Worm (Caenorhabditis elegans) whole organism, L1 larva: Measurements from ENCODE around the gene nhr-91.

Experiments used
- C16A3.4 ChIP-seq: fragments of 150-350 bp; optimal IDR thresholded peaks from 2 replicates; lab custom pipeline; 2014; ENCODE audit warnings: missing biosample characterization, missing genetic modification characterization
- C34B4.2 ChIP-seq: sonication (generic microtip); optimal IDR thresholded peaks from 2 replicates; lab custom pipeline; 2017; ENCODE audit warnings: mild to moderate bottlenecking, missing genetic modification characterization, missing compliant biosample characterization
- aly-2 ChIP-seq: fragments of 150-350 bp; optimal IDR thresholded peaks from 2 replicates; lab custom pipeline; 2014; ENCODE audit warnings: missing biosample characterization, missing genetic modification characterization
- blmp-1 ChIP-seq: fragments of 150-350 bp; optimal IDR thresholded peaks from 2 replicates; lab custom pipeline; 2014; ENCODE audit warnings: missing biosample characterization, missing genetic modification characterization
- ceh-8 ChIP-seq: fragments of 200-800 bp; sonication (Bioruptor generic); optimal IDR thresholded peaks from 2 replicates; lab custom pipeline; 2018; ENCODE audit warnings: mild to moderate bottlenecking, missing genetic modification characterization, moderate library complexity, missing compliant biosample characterization
- ceh-88 ChIP-seq: fragments of 200-800 bp; sonication (Bioruptor generic); IDR thresholded peaks from 2 replicates; pipeline ENCODE4 v1.3.6; 2022; ENCODE audit warnings: missing genetic modification characterization, missing compliant biosample characterization
- dsc-1 ChIP-seq: sonication (generic microtip); optimal IDR thresholded peaks from 2 replicates; lab custom pipeline; 2016; ENCODE audit warnings: mild to moderate bottlenecking, missing genetic modification characterization, missing compliant biosample characterization
- efl-3 ChIP-seq: fragments of 200-800 bp; sonication (Bioruptor generic); optimal IDR thresholded peaks from 2 replicates; lab custom pipeline; 2018; ENCODE audit warnings: mild to moderate bottlenecking, missing genetic modification characterization, missing compliant biosample characterization
- egl-27 ChIP-seq, 2 experiments: fragments of 150-350 bp in 1 of 2; sonication (generic microtip); optimal IDR thresholded peaks; 3 replicates each; lab custom pipeline; 2017 to 2018; ENCODE audit warnings: missing biosample characterization in 2 of 2, missing genetic modification characterization in 2 of 2, missing genetic modification reagents in 2 of 2
- elt-2 ChIP-seq: sonication (generic microtip); optimal IDR thresholded peaks from 2 replicates; lab custom pipeline; 2016; ENCODE audit warnings: missing genetic modification characterization, mild to moderate bottlenecking, inconsistent platforms, missing compliant biosample characterization, missing genetic modification reagents
- elt-3 ChIP-seq, 6 experiments: fragments of 150-350 bp in 1 of 6; sonication (generic microtip); optimal IDR thresholded peaks; 2 replicates each; lab custom pipeline; 2017 to 2018; ENCODE audit warnings: missing biosample characterization in 6 of 6, missing genetic modification characterization in 6 of 6, inconsistent platforms in 1 of 6
- fkh-4 ChIP-seq: sonication (generic microtip); optimal IDR thresholded peaks from 2 replicates; lab custom pipeline; 2016; ENCODE audit warnings: missing compliant biosample characterization, missing genetic modification characterization, borderline replicate concordance
- fos-1 ChIP-seq: fragments of 150-350 bp; optimal IDR thresholded peaks from 2 replicates; lab custom pipeline; 2014; ENCODE audit warnings: missing biosample characterization, missing genetic modification characterization
- irx-1 ChIP-seq: sonication (generic microtip); optimal IDR thresholded peaks from 2 replicates; lab custom pipeline; 2016; ENCODE audit warnings: missing genetic modification characterization, missing compliant biosample characterization
- jun-1 ChIP-seq: fragments of 150-350 bp; optimal IDR thresholded peaks from 2 replicates; lab custom pipeline; 2014; ENCODE audit warnings: missing biosample characterization, missing genetic modification reagents, missing genetic modification characterization
- lin-14 ChIP-seq: fragments of 200-800 bp; sonication (Bioruptor generic); optimal IDR thresholded peaks from 2 replicates; lab custom pipeline; 2018; ENCODE audit warnings: mild to moderate bottlenecking, missing genetic modification characterization, moderate library complexity, missing compliant biosample characterization
- lin-35 ChIP-seq, 2 experiments: fragments of 150-350 bp; optimal IDR thresholded peaks; 2 replicates each; lab custom pipeline; 2014; ENCODE audit warnings: missing biosample characterization in 2 of 2, missing genetic modification characterization in 2 of 2, missing genetic modification reagents in 2 of 2
- lir-3 ChIP-seq: sonication (generic microtip); optimal IDR thresholded peaks from 2 replicates; lab custom pipeline; 2016; ENCODE audit warnings: mild to moderate bottlenecking, missing genetic modification characterization, moderate library complexity, missing compliant biosample characterization; ENCODE audit not compliant: poor library complexity
- lsy-2 ChIP-seq, 2 experiments: fragments of 150-350 bp; optimal IDR thresholded peaks; 2 replicates each; lab custom pipeline; 2014; ENCODE audit warnings: missing biosample characterization in 2 of 2, missing genetic modification characterization in 2 of 2
- mdl-1 ChIP-seq, 2 experiments: fragments of 150-350 bp; optimal IDR thresholded peaks; 2 replicates each; lab custom pipeline; 2014 to 2017; ENCODE audit warnings: missing biosample characterization in 2 of 2, missing genetic modification characterization in 2 of 2, inconsistent platforms in 1 of 2
- mep-1 ChIP-seq: fragments of 150-350 bp; optimal IDR thresholded peaks from 2 replicates; lab custom pipeline; 2014; ENCODE audit warnings: missing biosample characterization, missing genetic modification characterization
- nhr-19 ChIP-seq: fragments of 200-800 bp; sonication (Bioruptor generic); conservative IDR thresholded peaks from 2 replicates; pipeline ENCODE4 v1.3.6; 2022; ENCODE audit warnings: missing genetic modification characterization, missing compliant biosample characterization
- nhr-20 ChIP-seq: sonication (generic microtip); optimal IDR thresholded peaks from 2 replicates; lab custom pipeline; 2016; ENCODE audit warnings: mild to moderate bottlenecking, missing genetic modification characterization, missing compliant biosample characterization
- nhr-47 ChIP-seq: sonication (generic microtip); optimal IDR thresholded peaks from 2 replicates; lab custom pipeline; 2016; ENCODE audit warnings: mild to moderate bottlenecking, missing genetic modification characterization, moderate library complexity, missing compliant biosample characterization
- nhr-71 ChIP-seq: sonication (generic microtip); optimal IDR thresholded peaks from 2 replicates; lab custom pipeline; 2016; ENCODE audit warnings: mild to moderate bottlenecking, missing genetic modification characterization, moderate library complexity, missing compliant biosample characterization
- nhr-77 ChIP-seq: fragments of 150-350 bp; optimal IDR thresholded peaks from 2 replicates; lab custom pipeline; 2014; ENCODE audit warnings: missing biosample characterization, missing genetic modification characterization
- nhr-84 ChIP-seq: sonication (generic microtip); optimal IDR thresholded peaks from 2 replicates; lab custom pipeline; 2017; ENCODE audit warnings: missing biosample characterization, missing genetic modification characterization
- nhr-85 ChIP-seq: sonication (generic microtip); peaks from one replicate; lab custom pipeline; 2016; ENCODE audit warnings: missing genetic modification characterization, inconsistent platforms, missing compliant biosample characterization
- nhr-90 ChIP-seq: sonication (generic microtip); optimal IDR thresholded peaks from 2 replicates; lab custom pipeline; 2016; ENCODE audit warnings: mild to moderate bottlenecking, missing genetic modification characterization, missing compliant biosample characterization; ENCODE audit not compliant: poor library complexity
- pag-3 ChIP-seq: sonication (generic microtip); optimal IDR thresholded peaks from 2 replicates; lab custom pipeline; 2017; ENCODE audit warnings: missing genetic modification characterization, mild to moderate bottlenecking, missing compliant biosample characterization, antibody characterized with exemption, borderline replicate concordance; ENCODE audit not compliant: insufficient read depth
- rnt-1 ChIP-seq: sonication (generic microtip); optimal IDR thresholded peaks from 2 replicates; lab custom pipeline; 2016; ENCODE audit warnings: mild to moderate bottlenecking, missing genetic modification characterization, moderate library complexity, missing compliant biosample characterization
- snpc-4 ChIP-seq: fragments of 150-350 bp; optimal IDR thresholded peaks from 2 replicates; lab custom pipeline; 2014; ENCODE audit warnings: missing biosample characterization, missing genetic modification characterization
- snu-23 ChIP-seq: sonication (generic microtip); optimal IDR thresholded peaks from 2 replicates; lab custom pipeline; 2016; ENCODE audit warnings: missing genetic modification characterization, missing compliant biosample characterization
- swsn-7 ChIP-seq: sonication (generic microtip); optimal IDR thresholded peaks from 2 replicates; lab custom pipeline; 2016; ENCODE audit warnings: missing genetic modification characterization, missing compliant biosample characterization
- tbx-2 ChIP-seq: sonication (generic microtip); optimal IDR thresholded peaks from 2 replicates; lab custom pipeline; 2016; ENCODE audit warnings: missing genetic modification characterization, missing compliant biosample characterization
- unc-30 ChIP-seq: sonication (generic microtip); optimal IDR thresholded peaks from 2 replicates; lab custom pipeline; 2017; ENCODE audit warnings: missing biosample characterization, missing genetic modification characterization
- unc-62 ChIP-seq: fragments of 150-350 bp; optimal IDR thresholded peaks from 2 replicates; lab custom pipeline; 2014; ENCODE audit warnings: missing biosample characterization, missing genetic modification reagents, missing genetic modification characterization

Gene nhr-91

DNA sequence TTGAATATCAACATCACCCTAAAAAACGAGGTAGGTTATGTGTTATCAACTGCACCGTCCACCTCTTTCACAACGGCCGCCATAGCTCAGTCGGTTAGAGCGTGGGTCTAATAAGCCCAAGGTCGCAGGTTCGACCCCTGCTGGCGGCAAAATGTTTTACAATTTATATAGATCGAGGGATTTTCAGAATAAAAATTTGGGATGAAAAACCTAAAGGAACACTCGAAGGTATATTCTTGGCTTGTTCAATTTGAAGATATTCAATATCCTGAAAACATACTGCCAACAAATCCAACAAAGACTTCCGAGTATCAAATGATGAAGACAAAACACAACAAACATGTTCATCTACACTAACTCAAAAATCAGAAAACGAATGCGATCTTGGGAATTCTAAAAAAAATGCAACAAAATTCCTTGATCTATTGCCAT is 11.8 kb upstream of the nhr-91 start:
- peak; percentile 5 for TF ChIP-seq irx-1 (tag; lab: Kevin White, UChicago)
- peak; percentile 4 for TF ChIP-seq fos-1
- TF ChIP-seq ceh-88 (GFP tag; lab: Robert Waterston, UW): no peak
- peak; percentile 38 for TF ChIP-seq nhr-20 (tag; lab: Kevin White, UChicago)
- TF ChIP-seq mep-1: peak; percentile 52
- TF ChIP-seq lin-14 (GFP tag; lab: Kevin White, UChicago): peak; percentile 10
- no peak for TF ChIP-seq nhr-84
- TF ChIP-seq dsc-1 (tag; lab: Kevin White, UChicago): peak; percentile 26
- peak; percentile 60 for TF ChIP-seq nhr-90 (tag; lab: Kevin White, UChicago)
- TF ChIP-seq nhr-47 (tag; lab: Kevin White, UChicago): peak; percentile 56
- peak in 1 of 6 experiments; percentile 30 for TF ChIP-seq elt-3 (tag; optimal IDR thresholded peaks at IDR 0.05; lab: Kevin White, UChicago)
- peak; percentile 47 for TF ChIP-seq nhr-19 (GFP tag; lab: Robert Waterston, UW)
- TF ChIP-seq C16A3.4: peak; percentile 8
- peak in 1 of 2 experiments; percentile 40 for TF ChIP-seq lin-35 (GFP tag; optimal IDR thresholded peaks at IDR 0.05; lab: Kevin White, UChicago)
- TF ChIP-seq swsn-7 (tag; lab: Kevin White, UChicago): peak; percentile 25
- TF ChIP-seq elt-2: peak; percentile 15
- peak; percentile 26 for TF ChIP-seq nhr-85 (tag; lab: Kevin White, UChicago)
- peak; percentile 6 for TF ChIP-seq tbx-2
- peak; percentile 13 to 39 for TF ChIP-seq lsy-2 (tag; optimal IDR thresholded peaks at IDR 0.05; lab: Kevin White, UChicago)
- no peak for TF ChIP-seq egl-27 (tag; optimal IDR thresholded peaks at IDR 0.05; lab: Kevin White, UChicago)
- TF ChIP-seq nhr-77 (tag; lab: Kevin White, UChicago): no peak
- no peak for TF ChIP-seq unc-62 (GFP tag; lab: Kevin White, UChicago)
- peak; percentile 22 for TF ChIP-seq lir-3
- peak; percentile 45 for TF ChIP-seq snu-23
- TF ChIP-seq rnt-1 (tag; lab: Kevin White, UChicago): peak; percentile 45
- TF ChIP-seq C34B4.2 (tag; lab: Kevin White, UChicago): no peak
- TF ChIP-seq nhr-71 (tag; lab: Kevin White, UChicago): peak; percentile 52
- peak in 1 of 2 experiments; percentile 36 for TF ChIP-seq mdl-1 (tag; optimal IDR thresholded peaks at IDR 0.05; lab: Kevin White, UChicago)

DNA sequence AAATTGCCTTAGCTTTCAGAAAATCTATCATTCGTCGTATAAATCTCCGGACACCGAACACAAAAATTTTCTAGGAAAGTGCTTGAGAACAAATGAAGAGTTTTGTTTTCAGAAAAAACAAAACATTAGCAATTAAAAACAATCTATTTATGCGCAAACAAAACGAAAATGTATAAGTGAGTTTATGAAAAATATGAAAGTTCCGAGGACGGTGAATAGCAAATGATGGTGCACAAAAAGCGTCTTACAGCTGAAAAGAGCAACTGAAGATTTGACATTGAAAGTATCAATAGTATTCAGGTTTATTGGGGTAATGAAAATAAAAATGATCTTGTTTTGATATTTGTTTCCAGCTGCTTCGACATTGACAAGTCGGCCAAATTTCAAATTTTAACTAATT is 9.2 kb upstream of the nhr-91 start:
- TF ChIP-seq nhr-19 (GFP tag; lab: Robert Waterston, UW) (no peak), snpc-4 (no peak), C16A3.4 (no peak)
- TF ChIP-seq, all 84 proteins: peak for 0

ce11 chrX:15302863-15303262 is 6.3 kb upstream of the nhr-91 start, which contains the start of gene ser-2:
TSS of gene ser-2 (minus strand) at chrX:15302963.
- no peak for TF ChIP-seq jun-1
- no peak for TF ChIP-seq blmp-1 (tag; lab: Kevin White, UChicago)
- TF ChIP-seq irx-1 (tag; lab: Kevin White, UChicago): no peak
- TF ChIP-seq mdl-1 (tag; optimal IDR thresholded peaks at IDR 0.05; lab: Kevin White, UChicago): no peak
- TF ChIP-seq pag-3 (tag; lab: Kevin White, UChicago): no peak
- TF ChIP-seq fkh-4 (tag; lab: Kevin White, UChicago): no peak
- no peak for TF ChIP-seq C34B4.2 (tag; lab: Kevin White, UChicago)
- TF ChIP-seq unc-30 (tag; lab: Kevin White, UChicago): no peak
- TF ChIP-seq efl-3 (GFP tag; lab: Kevin White, UChicago): no peak
- TF ChIP-seq aly-2 (tag; lab: Kevin White, UChicago): no peak
- TF ChIP-seq snu-23: no peak
- TF ChIP-seq ceh-8 (GFP tag; lab: Kevin White, UChicago): no peak
